Worm (Caenorhabditis elegans): ENCODE data around the gene Y43F8C.5.

The Y43F8C.5 gene

DNA sequence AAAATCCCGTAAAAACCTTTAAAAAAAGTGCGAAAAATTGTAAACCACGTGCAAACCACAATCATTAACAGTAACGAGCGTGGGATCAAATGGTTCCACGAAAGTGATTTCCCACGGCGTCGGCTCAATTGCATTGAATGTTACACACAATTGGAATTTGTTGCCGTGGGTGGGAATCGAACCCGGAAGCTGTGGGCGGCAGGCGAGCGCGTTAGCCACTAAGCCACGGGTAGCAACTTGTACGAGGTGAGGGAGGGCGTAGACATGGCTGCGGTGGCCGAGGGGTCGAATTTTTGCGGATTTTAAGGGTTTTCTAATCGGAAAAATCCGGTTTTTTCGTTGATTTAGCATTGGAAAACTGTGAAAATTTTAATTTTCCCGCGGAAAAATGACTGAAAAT, 10.6 kb upstream of the Y43F8C.5 start (continued):
- TF ChIP-seq mdl-1 (tag; optimal IDR thresholded peaks at IDR 0.05) (no peak), jun-1 (tag; optimal IDR thresholded peaks at IDR 0.05) (peak; percentile 79), nhr-23 (tag; optimal IDR thresholded peaks at IDR 0.05) (peak; percentile 67)

ce11 chrV:19640808-19641207, 8.4 kb upstream of the Y43F8C.5 start, which contains the start of gene Y43F8C.6:
TSS of gene Y43F8C.6 (minus strand) at chrV:19640908.
- TF ChIP-seq skn-1 (tag; optimal IDR thresholded peaks at IDR 0.05) (no peak), lin-15B (tag; optimal IDR thresholded peaks at IDR 0.05) (no peak)

DNA sequence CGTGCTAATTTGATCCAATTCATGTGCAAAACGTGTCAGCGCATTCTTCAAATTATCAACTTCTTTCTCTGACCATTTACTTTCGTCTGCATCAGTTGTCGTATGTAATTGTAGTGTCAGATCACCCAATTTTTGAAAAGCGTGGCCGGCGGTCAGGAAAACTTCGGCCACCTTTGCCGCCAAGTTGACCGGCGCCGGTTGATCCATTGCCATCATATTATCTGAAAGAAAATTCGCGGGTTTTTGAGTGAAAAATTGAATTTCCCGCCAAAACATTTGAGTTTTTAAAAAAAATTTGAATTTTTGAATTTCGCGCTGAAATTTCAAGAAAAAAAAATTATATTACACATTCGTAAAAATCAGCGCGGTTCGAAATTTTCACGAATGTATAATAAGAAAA, 5.4 kb upstream of the Y43F8C.5 start:
- TF ChIP-seq nhr-67 (tag; optimal IDR thresholded peaks at IDR 0.05) (no peak), pha-4 (tag; optimal IDR thresholded peaks at IDR 0.05) (no peak), nhr-28 (tag; optimal IDR thresholded peaks at IDR 0.05) (no peak), lin-15B (tag; optimal IDR thresholded peaks at IDR 0.05) (no peak), sea-2 (GFP tag; optimal IDR thresholded peaks at IDR 0.05) (no peak), nfya-1 (tag; optimal IDR thresholded peaks at IDR 0.05; ENCODE audit: insufficient read depth) (no peak), ceh-16 (tag; optimal IDR thresholded peaks at IDR 0.05) (no peak), jun-1 (tag; optimal IDR thresholded peaks at IDR 0.05) (no peak), elt-2 (tag; optimal IDR thresholded peaks at IDR 0.05) (no peak), pqm-1 (tag; optimal IDR thresholded peaks at IDR 0.05) (no peak)

- no peak for TF ChIP-seq nhr-237 (tag; optimal IDR thresholded peaks at IDR 0.05)
Measured at ce11 chrV:19636194-19636584, 3.7 kb upstream of the Y43F8C.5 start.

ce11 chrV:19635525-19636193, 3.2 kb upstream of the Y43F8C.5 start:
- peak; percentile 98 for TF ChIP-seq ceh-28 (tag; optimal IDR thresholded peaks at IDR 0.05)

ce11 chrV:19634197-19634596, 1.8 kb upstream of the Y43F8C.5 start:
- TF ChIP-seq hmg-11 (tag; optimal IDR thresholded peaks at IDR 0.05), result no peak

DNA sequence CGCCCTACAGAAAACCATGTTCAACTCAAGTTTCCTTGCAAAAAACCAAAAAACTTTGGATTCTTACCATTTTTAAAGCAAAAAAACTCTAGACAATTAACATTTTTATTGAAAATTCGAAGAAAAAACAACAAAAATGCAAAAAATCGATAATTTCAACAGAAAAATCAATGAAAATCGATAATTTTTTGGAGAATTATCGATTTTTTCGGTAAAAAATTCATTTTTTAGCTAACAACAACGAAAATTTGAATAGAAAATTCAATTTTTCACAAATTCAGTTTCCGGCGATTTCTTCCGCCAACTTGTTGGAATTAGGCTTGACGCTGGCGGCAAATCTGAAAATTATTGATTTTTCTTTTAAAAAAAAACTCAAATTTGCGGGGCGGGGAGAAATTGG, 502 bp upstream of the Y43F8C.5 start:
- TF ChIP-seq fkh-10 (GFP tag; optimal IDR thresholded peaks at IDR 0.05) (no peak), ZK546.5 (tag; optimal IDR thresholded peaks at IDR 0.05) (no peak), egl-27 (tag; optimal IDR thresholded peaks at IDR 0.05) (no peak), ceh-16 (tag; optimal IDR thresholded peaks at IDR 0.05) (no peak), nhr-237 (tag; optimal IDR thresholded peaks at IDR 0.05) (no peak), nhr-25 (tag; optimal IDR thresholded peaks at IDR 0.05) (no peak), ceh-28 (tag; optimal IDR thresholded peaks at IDR 0.05) (peak; percentile 95), hmg-11 (tag; optimal IDR thresholded peaks at IDR 0.05) (no peak)

ce11 chrV:19630569-19630968, 1.9 kb downstream of the Y43F8C.5 start:
- no peak for TF ChIP-seq ceh-82 (tag; optimal IDR thresholded peaks at IDR 0.05)
- TF ChIP-seq ceh-28 (tag; optimal IDR thresholded peaks at IDR 0.05), result peak; percentile 94

- TF ChIP-seq ceh-28 (tag; optimal IDR thresholded peaks at IDR 0.05) (peak; percentile 98), nhr-11 (tag; optimal IDR thresholded peaks at IDR 0.05) (no peak)
Measured at ce11 chrV:19629973-19630372, 2.5 kb downstream of the Y43F8C.5 start.

ce11 chrV:19629544-19629943, 2.9 kb downstream of the Y43F8C.5 start:
- TF ChIP-seq snpc-4 (tag; optimal IDR thresholded peaks at IDR 0.05) (no peak), mml-1 (tag; optimal IDR thresholded peaks at IDR 0.05) (no peak), skn-1 (tag; optimal IDR thresholded peaks at IDR 0.05) (no peak), nhr-76 (tag; optimal IDR thresholded peaks at IDR 0.05) (no peak), unc-39 (tag; optimal IDR thresholded peaks at IDR 0.05) (no peak), jun-1 (tag; optimal IDR thresholded peaks at IDR 0.05) (no peak), daf-12 (tag; optimal IDR thresholded peaks at IDR 0.05) (no peak), lin-15B (tag; optimal IDR thresholded peaks at IDR 0.05) (no peak), nhr-67 (tag; optimal IDR thresholded peaks at IDR 0.05) (no peak), nhr-25 (tag; optimal IDR thresholded peaks at IDR 0.05) (no peak), eor-1 (tag; optimal IDR thresholded peaks at IDR 0.05) (no peak), zag-1 (tag; optimal IDR thresholded peaks at IDR 0.05) (no peak), nhr-77 (tag; optimal IDR thresholded peaks at IDR 0.05) (no peak), elt-3 (tag; optimal IDR thresholded peaks at IDR 0.05) (no peak), egl-27 (tag; optimal IDR thresholded peaks at IDR 0.05) (no peak), elt-1 (tag; optimal IDR thresholded peaks at IDR 0.05) (no peak)
